Fruit fly (Drosophila melanogaster) whole organism, embryonic: Measurements from ENCODE around the gene CG9150.
A peak's percentile ranks its signal among the peaks of the same experiment; 100 is the strongest.

Source experiments
- ATbp ChIP-seq: fragments of 200-800 bp; sonication (Bioruptor generic); optimal IDR thresholded peaks from 2 replicates; lab custom pipeline; 2017; ENCODE audit warnings: missing biosample characterization, mild to moderate bottlenecking, missing genetic modification characterization, missing genetic modification reagents
- Adf1 ChIP-seq: fragments of 200-800 bp; sonication (Bioruptor generic); IDR thresholded peaks from 2 replicates; pipeline ENCODE4 v1.3.6; 2022; ENCODE audit warnings: missing biosample characterization, missing genetic modification characterization
- CG10267 ChIP-seq: fragments of 200-800 bp; sonication (Bioruptor generic); optimal IDR thresholded peaks from 2 replicates; lab custom pipeline; 2018; ENCODE audit warnings: missing biosample characterization, mild to moderate bottlenecking, missing genetic modification characterization, moderate library complexity
- CG10654 ChIP-seq: fragments of 200-800 bp; sonication (Bioruptor generic); optimal IDR thresholded peaks from 2 replicates; lab custom pipeline; 2016; ENCODE audit warnings: missing biosample characterization, missing genetic modification characterization
- CG11085 ChIP-seq: fragments of 200-800 bp; sonication (Bioruptor generic); IDR thresholded peaks from 2 replicates; pipeline ENCODE4 v1.3.6; 2022; ENCODE audit warnings: missing biosample characterization, missing genetic modification characterization
- CG11696 ChIP-seq: fragments of 200-800 bp; sonication (Bioruptor generic); IDR thresholded peaks from 2 replicates; pipeline ENCODE4 v1.3.6; 2022; ENCODE audit warnings: missing biosample characterization, missing genetic modification characterization
- CG12391 ChIP-seq: fragments of 200-800 bp; sonication (Bioruptor generic); optimal IDR thresholded peaks from 3 replicates; lab custom pipeline; 2018; ENCODE audit warnings: missing biosample characterization, mild to moderate bottlenecking, missing genetic modification characterization, moderate library complexity
- CG12942 ChIP-seq: fragments of 200-800 bp; sonication (Bioruptor generic); optimal IDR thresholded peaks from 3 replicates; lab custom pipeline; 2016; ENCODE audit warnings: missing biosample characterization, missing genetic modification characterization
- CG13296 ChIP-seq: fragments of 200-800 bp; sonication (Bioruptor generic); optimal IDR thresholded peaks from 3 replicates; lab custom pipeline; 2018; ENCODE audit warnings: missing biosample characterization, mild to moderate bottlenecking, missing genetic modification characterization
- CG13894 ChIP-seq: fragments of 200-800 bp; sonication (Bioruptor generic); optimal IDR thresholded peaks from 3 replicates; lab custom pipeline; 2018; ENCODE audit warnings: missing biosample characterization, mild to moderate bottlenecking, missing genetic modification characterization, moderate library complexity
- CG14710 ChIP-seq: fragments of 200-800 bp; sonication (Bioruptor generic); optimal IDR thresholded peaks from 3 replicates; lab custom pipeline; 2019; ENCODE audit warnings: missing biosample characterization, mild to moderate bottlenecking, missing genetic modification characterization, moderate library complexity
- CG16863 ChIP-seq: fragments of 200-800 bp; sonication (Bioruptor generic); optimal IDR thresholded peaks from 3 replicates; lab custom pipeline; 2016; ENCODE audit warnings: missing biosample characterization, missing genetic modification characterization
- CG17612 ChIP-seq: fragments of 200-800 bp; sonication (Bioruptor generic); IDR thresholded peaks from 2 replicates; pipeline ENCODE4 v1.3.6; 2022; ENCODE audit warnings: missing biosample characterization, missing genetic modification characterization
- CG18262 ChIP-seq: fragments of 200-800 bp; optimal IDR thresholded peaks from 3 replicates; lab custom pipeline; 2019; ENCODE audit warnings: missing biosample characterization, mild to moderate bottlenecking, missing genetic modification characterization, moderate library complexity
- CG2678 ChIP-seq: fragments of 200-800 bp; sonication (Bioruptor generic); optimal IDR thresholded peaks from 3 replicates; lab custom pipeline; 2019; ENCODE audit warnings: missing biosample characterization, mild to moderate bottlenecking, missing genetic modification characterization, moderate library complexity
- CG31441 ChIP-seq: fragments of 200-800 bp; sonication (Bioruptor generic); IDR thresholded peaks from 2 replicates; pipeline ENCODE4 v1.3.6; 2022; ENCODE audit warnings: missing biosample characterization, missing genetic modification characterization
- CG34224 ChIP-seq: fragments of 200-800 bp; sonication (Bioruptor generic); IDR thresholded peaks from 3 replicates; pipeline ENCODE4 v1.3.6; 2022; ENCODE audit warnings: missing biosample characterization, missing genetic modification characterization; ENCODE audit not compliant: partially characterized antibody
- CG4404 ChIP-seq: fragments of 200-800 bp; sonication (Bioruptor generic); IDR thresholded peaks from 2 replicates; pipeline ENCODE4 v1.3.6; 2022; ENCODE audit warnings: missing biosample characterization, missing genetic modification characterization
- CG6791 ChIP-seq: fragments of 200-800 bp; sonication (Bioruptor generic); IDR thresholded peaks from 3 replicates; pipeline ENCODE4 v1.3.6; 2022; ENCODE audit warnings: missing biosample characterization, missing genetic modification characterization; ENCODE audit not compliant: partially characterized antibody
- CG7357 ChIP-seq: fragments of 200-800 bp; sonication (Bioruptor generic); IDR thresholded peaks from 3 replicates; pipeline ENCODE4 v1.3.6; 2022; ENCODE audit warnings: missing biosample characterization, missing genetic modification characterization
- CG7786 ChIP-seq: fragments of 200-800 bp; sonication (Bioruptor generic); optimal IDR thresholded peaks from 2 replicates; lab custom pipeline; 2016; ENCODE audit warnings: missing biosample characterization, missing genetic modification characterization
- CG9932 ChIP-seq: fragments of 200-800 bp; sonication (Bioruptor generic); IDR thresholded peaks from 2 replicates; pipeline ENCODE4 v1.3.6; 2022; ENCODE audit warnings: missing biosample characterization, missing genetic modification characterization
- CHES-1-like ChIP-seq: fragments of 200-800 bp; sonication (Bioruptor generic); optimal IDR thresholded peaks from 2 replicates; lab custom pipeline; 2016; ENCODE audit warnings: missing biosample characterization, missing genetic modification characterization
- Dp ChIP-seq: fragments of 200-800 bp; sonication (Bioruptor generic); optimal IDR thresholded peaks from 2 replicates; lab custom pipeline; 2018; ENCODE audit warnings: missing biosample characterization, mild to moderate bottlenecking, missing genetic modification characterization, moderate library complexity
- Jarid2 ChIP-seq: fragments of 200-800 bp; sonication (Bioruptor generic); optimal IDR thresholded peaks from 3 replicates; lab custom pipeline; 2017; ENCODE audit warnings: mild to moderate bottlenecking, missing biosample characterization, missing genetic modification reagents, missing genetic modification characterization
- MBD-R2 ChIP-seq: fragments of 200-800 bp; sonication (Bioruptor generic); IDR thresholded peaks from 2 replicates; pipeline ENCODE4 v1.3.6; 2022; ENCODE audit warnings: missing biosample characterization, missing genetic modification characterization
- MESR4 ChIP-seq: fragments of 200-800 bp; sonication (Bioruptor generic); optimal IDR thresholded peaks from 2 replicates; lab custom pipeline; 2018; ENCODE audit warnings: missing biosample characterization, mild to moderate bottlenecking, missing genetic modification characterization, moderate library complexity
- Mad ChIP-seq: fragments of 200-800 bp; sonication (Bioruptor generic); optimal IDR thresholded peaks from 2 replicates; lab custom pipeline; 2016; ENCODE audit warnings: missing biosample characterization, missing genetic modification characterization
- NC2α ChIP-seq: fragments of 200-800 bp; sonication (Bioruptor generic); optimal IDR thresholded peaks from 2 replicates; lab custom pipeline; 2016; ENCODE audit warnings: missing biosample characterization, missing genetic modification characterization
- Six4 ChIP-seq: fragments of 200-800 bp; sonication (Bioruptor generic); optimal IDR thresholded peaks from 2 replicates; lab custom pipeline; 2016; ENCODE audit warnings: missing biosample characterization, missing genetic modification characterization
- Usf ChIP-seq: fragments of 200-800 bp; sonication (Bioruptor generic); optimal IDR thresholded peaks from 2 replicates; lab custom pipeline; 2017; ENCODE audit warnings: missing genotype, missing biosample characterization, missing genetic modification characterization
- amos ChIP-seq: fragments of 200-800 bp; sonication (Bioruptor generic); IDR thresholded peaks from 2 replicates; pipeline ENCODE4 v1.3.6; 2022; ENCODE audit warnings: missing biosample characterization, missing genetic modification characterization; ENCODE audit not compliant: partially characterized antibody
- ash1 ChIP-seq: fragments of 200-800 bp; sonication (Bioruptor generic); optimal IDR thresholded peaks from 2 replicates; lab custom pipeline; 2018; ENCODE audit warnings: missing biosample characterization, mild to moderate bottlenecking, missing genetic modification characterization
- az2 ChIP-seq: fragments of 200-800 bp; sonication (Bioruptor generic); optimal IDR thresholded peaks from 3 replicates; lab custom pipeline; 2016; ENCODE audit warnings: missing biosample characterization, missing genetic modification characterization
- chinmo ChIP-seq: fragments of 200-800 bp; sonication (Bioruptor generic); IDR thresholded peaks from 4 replicates; pipeline ENCODE4 v1.3.6; 2022; ENCODE audit warnings: missing biosample characterization, missing genetic modification characterization; ENCODE audit not compliant: partially characterized antibody
- dati ChIP-seq: fragments of 200-800 bp; sonication (Bioruptor generic); IDR thresholded peaks from 2 replicates; pipeline ENCODE4 v1.3.6; 2022; ENCODE audit warnings: missing biosample characterization, missing genetic modification characterization
- dysf ChIP-seq: fragments of 200-800 bp; sonication (Bioruptor generic); IDR thresholded peaks from 3 replicates; pipeline ENCODE4 v1.3.6; 2022; ENCODE audit warnings: missing biosample characterization, missing genetic modification characterization
- fd64A ChIP-seq: fragments of 200-800 bp; sonication (Bioruptor generic); optimal IDR thresholded peaks from 3 replicates; lab custom pipeline; 2018; ENCODE audit warnings: missing biosample characterization, mild to moderate bottlenecking, missing genetic modification characterization
- grn ChIP-seq: fragments of 200-800 bp; sonication (Bioruptor generic); optimal IDR thresholded peaks from 3 replicates; lab custom pipeline; 2017; ENCODE audit warnings: missing biosample characterization, missing genetic modification characterization
- gsb ChIP-seq: fragments of 200-800 bp; sonication (Bioruptor generic); IDR thresholded peaks from 2 replicates; pipeline ENCODE4 v1.3.6; 2022; ENCODE audit warnings: missing biosample characterization, missing genetic modification characterization
- jigr1 ChIP-seq: fragments of 200-800 bp; sonication (Bioruptor generic); IDR thresholded peaks from 3 replicates; pipeline ENCODE4 v1.3.6; 2022; ENCODE audit warnings: missing biosample characterization, missing genetic modification characterization
- kni ChIP-seq: fragments of 200-800 bp; sonication (Bioruptor generic); optimal IDR thresholded peaks from 3 replicates; lab custom pipeline; 2017; ENCODE audit warnings: mild to moderate bottlenecking, missing biosample characterization, missing genetic modification reagents, missing genetic modification characterization
- oc ChIP-seq: fragments of 200-800 bp; sonication (Bioruptor generic); optimal IDR thresholded peaks from 2 replicates; lab custom pipeline; 2018; ENCODE audit warnings: missing biosample characterization, mild to moderate bottlenecking, missing genetic modification characterization, moderate library complexity
- odd ChIP-seq: fragments of 200-800 bp; sonication (Bioruptor generic); optimal IDR thresholded peaks from 2 replicates; lab custom pipeline; 2017; ENCODE audit warnings: missing biosample characterization, mild to moderate bottlenecking, missing genetic modification characterization
- otp ChIP-seq: fragments of 200-800 bp; sonication (Bioruptor generic); IDR thresholded peaks from 3 replicates; pipeline ENCODE4, ENCODE4 v1.3.6; 2022; ENCODE audit warnings: missing biosample characterization, missing genetic modification characterization
- p53 ChIP-seq: fragments of 200-800 bp; sonication (Bioruptor generic); optimal IDR thresholded peaks from 2 replicates; lab custom pipeline; 2016; ENCODE audit warnings: missing biosample characterization, missing genetic modification characterization
- sima ChIP-seq: fragments of 200-800 bp; sonication (Bioruptor generic); optimal IDR thresholded peaks from 2 replicates; lab custom pipeline; 2016; ENCODE audit warnings: missing biosample characterization, missing genetic modification characterization
- slou ChIP-seq: fragments of 200-800 bp; sonication (Bioruptor generic); optimal IDR thresholded peaks from 3 replicates; lab custom pipeline; 2016; ENCODE audit warnings: missing biosample characterization, missing genetic modification characterization
- sqz ChIP-seq: fragments of 200-800 bp; sonication (Bioruptor generic); optimal IDR thresholded peaks from 3 replicates; lab custom pipeline; 2018; ENCODE audit warnings: missing biosample characterization, mild to moderate bottlenecking, missing genetic modification characterization
- toy ChIP-seq: fragments of 200-800 bp; sonication (Bioruptor generic); IDR thresholded peaks from 2 replicates; pipeline ENCODE4 v1.3.6; 2022; ENCODE audit warnings: missing biosample characterization, missing genetic modification characterization
- vfl ChIP-seq: fragments of 200-800 bp; sonication (Bioruptor generic); optimal IDR thresholded peaks from 2 replicates; lab custom pipeline; 2016; ENCODE audit warnings: missing biosample characterization, missing genetic modification characterization

Gene CG9150

DNA sequence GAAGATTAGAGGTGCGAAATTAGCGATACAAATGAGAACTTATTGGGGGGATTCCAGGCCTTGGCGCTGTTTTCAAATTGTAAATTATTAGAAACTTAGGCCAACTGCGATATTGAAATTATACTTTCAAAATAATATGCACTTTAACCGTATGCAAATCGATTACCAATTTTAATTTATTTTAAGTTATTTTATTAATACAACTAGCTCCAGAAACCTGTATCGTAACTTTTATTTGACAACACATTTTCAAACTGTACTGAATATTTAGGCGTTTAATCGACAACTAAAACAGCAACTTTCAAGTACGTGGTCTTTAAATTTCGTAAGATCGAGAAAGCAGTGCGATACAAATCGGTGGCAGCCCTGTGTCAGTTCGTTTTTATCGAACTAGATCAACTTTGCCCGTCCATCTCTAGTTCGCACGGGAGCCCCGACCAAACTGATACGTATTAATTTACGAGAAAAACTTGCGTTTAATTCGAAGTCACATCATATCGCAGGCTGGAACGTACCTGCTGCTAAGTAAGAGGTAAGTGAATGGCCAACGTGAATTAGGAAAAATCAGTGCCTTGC is 2.4 kb upstream of the CG9150 start, which contains the start of the genes CG9154 and Kr-h2:
CG9154 (minus strand) TSS at position 31 of the 576 bp plus-strand sequence.
Kr-h2 (plus strand) TSS at position 335 of the 576 bp plus-strand sequence.
- peak; percentile 56 for TF ChIP-seq CG2678 (tag; lab: Kevin White, UChicago)
- no peak for TF ChIP-seq Adf1 (GFP tag; lab: Robert Waterston, UW)
- no peak for TF ChIP-seq fd64A
- no peak for TF ChIP-seq sima
- TF ChIP-seq CG34224 (GFP tag; lab: Robert Waterston, UW): peak; percentile 57
- peak; percentile 32; the same call in 1 of the 3 replicates for TF ChIP-seq dysf (GFP tag; lab: Robert Waterston, UW)
- no peak for TF ChIP-seq p53 (GFP tag; lab: Kevin White, UChicago)
- no peak for TF ChIP-seq NC2α (GFP tag; lab: Kevin White, UChicago)
- peak; percentile 54; the same call in 1 of the 3 replicates for TF ChIP-seq jigr1
- TF ChIP-seq Dp (GFP tag; lab: Kevin White, UChicago): peak; percentile 84
- TF ChIP-seq slou: no peak
- no peak for TF ChIP-seq dati
- no peak for TF ChIP-seq CG4404 (GFP tag; lab: Robert Waterston, UW)
- no peak for TF ChIP-seq ash1
- TF ChIP-seq CG6791 (GFP tag; lab: Robert Waterston, UW): peak; percentile 75; the same call in 2 of the 3 replicates
- TF ChIP-seq CG12942 (GFP tag; lab: Kevin White, UChicago): no peak
- no peak for TF ChIP-seq ATbp (GFP tag; lab: Kevin White, UChicago)
- TF ChIP-seq CHES-1-like (GFP tag; lab: Kevin White, UChicago): peak; percentile 32
- no peak for TF ChIP-seq CG16863 (GFP tag; lab: Kevin White, UChicago)
- peak; percentile 69 for TF ChIP-seq CG14710 (tag; lab: Kevin White, UChicago)
- no peak for TF ChIP-seq grn
- peak; percentile 57 for TF ChIP-seq CG10267 (tag; lab: Kevin White, UChicago)
- no peak for TF ChIP-seq toy (GFP tag; lab: Robert Waterston, UW)
- TF ChIP-seq CG9932 (GFP tag; lab: Robert Waterston, UW): peak; percentile 60
- no peak for TF ChIP-seq otp (GFP tag; lab: Robert Waterston, UW)
- TF ChIP-seq amos (GFP tag; lab: Robert Waterston, UW): peak; percentile 75
- TF ChIP-seq CG31441 (GFP tag; lab: Robert Waterston, UW): peak; percentile 43; the same call in 1 of the 2 replicates
- no peak for TF ChIP-seq CG11085 (GFP tag; lab: Robert Waterston, UW)
- TF ChIP-seq Mad (GFP tag; lab: Kevin White, UChicago): no peak
- TF ChIP-seq CG11696 (GFP tag; lab: Robert Waterston, UW): no peak
- TF ChIP-seq CG18262: peak; percentile 42
- peak; percentile 16 for TF ChIP-seq CG13296 (GFP tag; lab: Kevin White, UChicago)
- TF ChIP-seq CG10654 (GFP tag; lab: Kevin White, UChicago): no peak
- no peak for TF ChIP-seq oc (tag; lab: Kevin White, UChicago)
- no peak for TF ChIP-seq CG7357
- peak; percentile 14 for TF ChIP-seq Jarid2
- TF ChIP-seq vfl (GFP tag; lab: Kevin White, UChicago): no peak
- peak; percentile 31 for TF ChIP-seq sqz (GFP tag; lab: Kevin White, UChicago)
- TF ChIP-seq chinmo (GFP tag; lab: Robert Waterston, UW): peak; percentile 23; the same call in 1 of the 4 replicates
- peak; percentile 57 for TF ChIP-seq CG13894 (tag; lab: Kevin White, UChicago)
- no peak for TF ChIP-seq gsb (GFP tag; lab: Robert Waterston, UW)
- no peak for TF ChIP-seq az2 (GFP tag; lab: Kevin White, UChicago)
- TF ChIP-seq odd (GFP tag; lab: Kevin White, UChicago): no peak
- no peak for TF ChIP-seq CG7786 (GFP tag; lab: Kevin White, UChicago)
- TF ChIP-seq Six4 (GFP tag; lab: Kevin White, UChicago): no peak
- peak; percentile 37; the same call in 1 of the 2 replicates for TF ChIP-seq MBD-R2 (GFP tag; lab: Robert Waterston, UW)
- TF ChIP-seq CG17612 (GFP tag; lab: Robert Waterston, UW): no peak
- peak; percentile 55 for TF ChIP-seq kni (GFP tag; lab: Kevin White, UChicago)
- peak; percentile 62 for TF ChIP-seq CG12391 (tag; lab: Kevin White, UChicago)
- TF ChIP-seq MESR4 (GFP tag; lab: Kevin White, UChicago): peak; percentile 94
- TF ChIP-seq Usf: peak; percentile 3
